Fruit fly (Drosophila melanogaster) whole organism, prepupa: ENCODE results near the gene CG14329.

Experiments used
- CG16779 ChIP-seq: fragments of 200-800 bp; sonication (Bioruptor generic); optimal IDR thresholded peaks from 3 replicates; lab custom pipeline; 2017; ENCODE audit warnings: missing biosample characterization, mild to moderate bottlenecking, missing genetic modification characterization
- CG3919 ChIP-seq: fragments of 200-800 bp; sonication (Bioruptor generic); optimal IDR thresholded peaks from 3 replicates; lab custom pipeline; 2016; ENCODE audit warnings: missing biosample characterization, missing genetic modification characterization
- CG6163 ChIP-seq: fragments of 200-800 bp; sonication (Bioruptor generic); IDR thresholded peaks from 3 replicates; pipeline ENCODE4 v1.3.6; 2022; ENCODE audit warnings: missing biosample characterization, missing genetic modification characterization
- CG6792 ChIP-seq: fragments of 200-800 bp; sonication (Bioruptor generic); optimal IDR thresholded peaks from 3 replicates; lab custom pipeline; 2016; ENCODE audit warnings: missing biosample characterization, missing genetic modification characterization
- CG6808 ChIP-seq: fragments of 200-800 bp; sonication (Bioruptor generic); optimal IDR thresholded peaks from 3 replicates; lab custom pipeline; 2017; ENCODE audit warnings: missing biosample characterization, missing genetic modification characterization, mild to moderate bottlenecking, moderate library complexity, missing genetic modification reagents
- CG7368 ChIP-seq: fragments of 200-800 bp; sonication (Bioruptor generic); optimal IDR thresholded peaks from 3 replicates; lab custom pipeline; 2016; ENCODE audit warnings: missing biosample characterization, missing genetic modification characterization
- CG8319 ChIP-seq: fragments of 200-800 bp; sonication (Bioruptor generic); optimal IDR thresholded peaks from 3 replicates; lab custom pipeline; 2016; ENCODE audit warnings: missing biosample characterization, missing genetic modification characterization
- Hr4 ChIP-seq: fragments of 200-800 bp; sonication (Bioruptor generic); optimal IDR thresholded peaks from 3 replicates; lab custom pipeline; 2016; ENCODE audit warnings: missing biosample characterization, missing genetic modification characterization
- Sox102F ChIP-seq: fragments of 200-800 bp; sonication (Bioruptor generic); optimal IDR thresholded peaks from 2 replicates; lab custom pipeline; 2016; ENCODE audit warnings: missing biosample characterization, mild to moderate bottlenecking, missing genetic modification characterization
- Sox15 ChIP-seq: fragments of 200-800 bp; sonication (Bioruptor generic); optimal IDR thresholded peaks from 3 replicates; lab custom pipeline; 2016; ENCODE audit warnings: missing biosample characterization, missing genetic modification characterization
- dac ChIP-seq: fragments of 200-800 bp; sonication (Bioruptor generic); optimal IDR thresholded peaks from 2 replicates; lab custom pipeline; 2017; ENCODE audit warnings: missing biosample characterization, mild to moderate bottlenecking, missing genetic modification characterization
- fd59A ChIP-seq: fragments of 200-800 bp; sonication (Bioruptor generic); optimal IDR thresholded peaks from 2 replicates; lab custom pipeline; 2017; ENCODE audit warnings: missing biosample characterization, mild to moderate bottlenecking, missing genetic modification characterization, missing genetic modification reagents
- lz ChIP-seq: fragments of 200-800 bp; sonication (Bioruptor generic); optimal IDR thresholded peaks from 3 replicates; lab custom pipeline; 2016; ENCODE audit warnings: missing biosample characterization, missing genetic modification characterization

DNA sequence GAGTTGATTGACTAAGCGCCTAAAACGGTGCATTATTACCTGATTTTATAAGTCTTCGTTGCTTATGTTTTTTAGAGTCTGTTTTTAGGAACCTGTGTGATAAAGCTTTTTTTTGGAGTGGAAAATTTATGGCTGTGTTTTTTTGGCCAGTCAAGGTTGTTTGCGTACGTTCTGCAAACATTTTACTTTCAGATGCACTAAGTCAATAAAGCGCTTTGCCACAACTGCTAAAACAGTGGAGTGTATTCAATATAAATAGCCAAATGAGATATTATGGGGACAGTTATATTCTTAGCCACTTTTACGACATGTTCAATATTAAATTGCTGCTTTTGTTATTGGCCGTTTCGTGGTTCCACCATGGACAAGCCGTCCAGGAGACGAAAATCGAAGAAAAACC, 14.1 kb upstream of the CG14329 start, which contains the start of gene Sgs5:
- TF ChIP-seq fd59A (GFP tag; lab: Kevin White, UChicago) (no peak), lz (GFP tag; lab: Kevin White, UChicago) (no peak), CG16779 (no peak), CG6792 (GFP tag; lab: Kevin White, UChicago) (no peak), CG6163 (GFP tag; lab: Robert Waterston, UW) (no peak), Sox15 (no peak), Hr4 (GFP tag; lab: Kevin White, UChicago) (no peak), CG3919 (no peak), CG6808 (GFP tag; lab: Kevin White, UChicago) (no peak), Sox102F (GFP tag; lab: Kevin White, UChicago) (no peak), CG7368 (GFP tag; lab: Kevin White, UChicago) (no peak), CG8319 (GFP tag; lab: Kevin White, UChicago) (no peak), dac (GFP tag; lab: Kevin White, UChicago) (no peak)
